Worm (Caenorhabditis elegans) whole organism, late embryonic: Measurements from ENCODE around the gene oig-2.
"Not testable (repeated sequence)": the region's sequence is repeated elsewhere in the genome, so short reads cannot be mapped to it uniquely, and the experiment has no call there.

Source experiments
- F13H6.1 ChIP-seq: sonication (generic microtip); optimal IDR thresholded peaks from 2 replicates; lab custom pipeline; 2016; ENCODE audit warnings: missing genetic modification characterization, missing compliant biosample characterization
- K02D7.2 ChIP-seq: sonication (generic microtip); optimal IDR thresholded peaks from 2 replicates; lab custom pipeline; 2017; ENCODE audit warnings: mild to moderate bottlenecking, missing genetic modification characterization, missing compliant biosample characterization
- T23F11.4 ChIP-seq: fragments of 200-800 bp; sonication (Bioruptor generic); optimal IDR thresholded peaks from 2 replicates; lab custom pipeline; 2018; ENCODE audit warnings: mild to moderate bottlenecking, missing genetic modification characterization, missing compliant biosample characterization
- Y22D7AL.16 ChIP-seq: sonication (generic microtip); optimal IDR thresholded peaks from 2 replicates; lab custom pipeline; 2016; ENCODE audit warnings: missing genetic modification characterization, missing compliant biosample characterization
- ceh-19 ChIP-seq: fragments of 200-800 bp; sonication (Bioruptor generic); optimal IDR thresholded peaks from 2 replicates; lab custom pipeline; 2018; ENCODE audit warnings: mild to moderate bottlenecking, missing genetic modification characterization, missing compliant biosample characterization
- ceh-22 ChIP-seq: sonication (generic microtip); optimal IDR thresholded peaks from 2 replicates; lab custom pipeline; 2017; ENCODE audit warnings: missing biosample characterization, missing genetic modification characterization
- ceh-34 ChIP-seq: sonication (generic microtip); optimal IDR thresholded peaks from 2 replicates; lab custom pipeline; 2016; ENCODE audit warnings: mild to moderate bottlenecking, missing genetic modification characterization, missing compliant biosample characterization
- ceh-48 ChIP-seq: sonication (generic microtip); optimal IDR thresholded peaks from 2 replicates; lab custom pipeline; 2016; ENCODE audit warnings: missing genetic modification characterization, inconsistent platforms, missing compliant biosample characterization
- dmd-4 ChIP-seq: sonication (generic microtip); optimal IDR thresholded peaks from 2 replicates; lab custom pipeline; 2016; ENCODE audit warnings: borderline replicate concordance, missing genetic modification characterization, missing compliant biosample characterization
- dve-1 ChIP-seq: sonication (generic microtip); optimal IDR thresholded peaks from 2 replicates; lab custom pipeline; 2017; ENCODE audit warnings: antibody characterized with exemption, mild to moderate bottlenecking, missing genetic modification characterization, missing compliant biosample characterization
- gmeb-2 ChIP-seq: sonication (generic microtip); optimal IDR thresholded peaks from 2 replicates; lab custom pipeline; 2016; ENCODE audit warnings: missing genetic modification characterization, inconsistent platforms, missing compliant biosample characterization
- hlh-6 ChIP-seq: sonication (generic microtip); optimal IDR thresholded peaks from 2 replicates; lab custom pipeline; 2016; ENCODE audit warnings: missing genotype, missing genetic modification characterization, missing compliant biosample characterization
- madf-2 ChIP-seq: sonication (generic microtip); optimal IDR thresholded peaks from 2 replicates; lab custom pipeline; 2017; ENCODE audit warnings: missing genetic modification characterization, missing compliant biosample characterization
- pat-9 ChIP-seq: fragments of 200-800 bp; sonication (Bioruptor generic); optimal IDR thresholded peaks from 2 replicates; lab custom pipeline; 2018; ENCODE audit warnings: mild to moderate bottlenecking, missing genetic modification characterization, moderate library complexity, missing compliant biosample characterization
- pha-4 ChIP-seq: fragments of 150-350 bp; optimal IDR thresholded peaks from 2 replicates; lab custom pipeline; 2018; ENCODE audit warnings: missing biosample characterization, missing genetic modification reagents, missing genetic modification characterization
- pros-1 ChIP-seq: fragments of 150-350 bp; optimal IDR thresholded peaks from 2 replicates; lab custom pipeline; 2014; ENCODE audit warnings: missing biosample characterization, missing genetic modification reagents, missing genetic modification characterization
- ref-2 ChIP-seq: sonication (generic microtip); optimal IDR thresholded peaks from 2 replicates; lab custom pipeline; 2016; ENCODE audit warnings: missing genetic modification characterization, missing compliant biosample characterization
- sox-2 ChIP-seq: fragments of 200-800 bp; sonication (Bioruptor generic); IDR thresholded peaks from 2 replicates; pipeline ENCODE4 v1.3.6; 2022; ENCODE audit warnings: missing genetic modification reagents, missing genetic modification characterization, missing compliant biosample characterization
- sox-4 ChIP-seq: sonication (generic microtip); optimal IDR thresholded peaks from 2 replicates; lab custom pipeline; 2017; ENCODE audit warnings: mild to moderate bottlenecking, missing genetic modification characterization, inconsistent platforms, missing compliant biosample characterization
- syd-9 ChIP-seq: sonication (generic microtip); optimal IDR thresholded peaks from 2 replicates; lab custom pipeline; 2016; ENCODE audit warnings: mild to moderate bottlenecking, missing genetic modification characterization, moderate library complexity, missing compliant biosample characterization
- tbx-2 ChIP-seq: sonication (generic microtip); optimal IDR thresholded peaks from 2 replicates; lab custom pipeline; 2016; ENCODE audit warnings: missing genetic modification characterization, missing compliant biosample characterization
- unc-42 ChIP-seq: sonication (generic microtip); optimal IDR thresholded peaks from 2 replicates; lab custom pipeline; 2016; ENCODE audit warnings: missing genotype, missing genetic modification characterization, missing compliant biosample characterization
- unc-55 ChIP-seq: sonication (generic microtip); optimal IDR thresholded peaks from 2 replicates; lab custom pipeline; 2017; ENCODE audit warnings: missing biosample characterization, missing genetic modification reagents, missing genetic modification characterization
- ztf-16 ChIP-seq: sonication (generic microtip); optimal IDR thresholded peaks from 2 replicates; lab custom pipeline; 2017; ENCODE audit warnings: missing genetic modification characterization, missing compliant biosample characterization

The oig-2 gene

ce11 chrII:13007717-13008461 is at the start of gene oig-2:
Gene oig-2, minus strand, starts transcription at chrII:13008164.
- TF ChIP-seq unc-55 (GFP tag; lab: Kevin White, UChicago): peak; percentile 4
- no peak for TF ChIP-seq F13H6.1 (tag; lab: Kevin White, UChicago)
- TF ChIP-seq hlh-6 (tag; lab: Kevin White, UChicago): no peak

DNA sequence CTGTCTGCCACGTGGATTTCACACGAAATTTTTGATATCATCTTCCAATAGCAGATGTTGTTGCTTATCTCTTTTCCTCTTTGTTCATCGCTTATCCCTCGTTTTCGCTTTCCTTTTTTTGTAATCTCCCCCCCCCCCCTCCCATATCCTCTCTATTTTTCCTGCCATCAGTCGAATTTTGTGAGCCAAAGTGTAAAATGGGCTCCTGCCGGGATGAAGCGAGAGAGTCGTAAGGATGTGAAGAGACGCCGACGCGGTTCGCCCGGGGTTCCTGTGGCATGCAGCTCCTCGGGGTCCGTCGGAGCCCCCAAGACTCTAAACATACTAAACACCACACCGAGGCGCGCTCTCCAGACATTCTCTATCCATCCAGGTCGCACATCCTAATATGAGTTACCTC is 48.6 kb upstream of the oig-2 start, which contains the start of gene zyx-1:
Gene zyx-1 (plus strand): TSS at position 331 of the 400 bp plus-strand sequence.
- TF ChIP-seq ceh-19 (GFP tag; lab: Kevin White, UChicago) (peak; percentile 24), unc-42 (tag; lab: Kevin White, UChicago) (no peak), pat-9 (peak; percentile 31)
- TF ChIP-seq, all 69 proteins: peak for 2

DNA sequence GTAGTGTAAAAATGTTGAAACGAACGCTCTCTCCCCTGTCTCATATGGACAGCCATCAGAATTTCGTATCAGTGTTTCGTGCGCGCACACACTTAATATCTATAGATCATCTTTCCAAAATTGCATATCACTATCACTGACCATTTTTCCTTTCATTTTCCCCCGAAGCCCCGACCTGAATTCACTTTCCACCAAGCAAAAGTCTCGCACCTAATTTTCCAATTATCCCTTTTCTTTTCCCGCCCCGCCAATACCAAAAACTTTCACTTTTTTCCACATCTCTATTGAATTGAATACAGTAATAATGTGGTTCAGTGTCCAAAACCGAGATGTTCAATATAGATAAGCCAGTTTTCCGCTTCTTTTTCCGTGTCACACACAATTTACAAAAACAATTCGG is 45.5 kb upstream of the oig-2 start:
- TF ChIP-seq pha-4: no peak
- TF ChIP-seq, all 69 proteins: peak for 0

- TF ChIP-seq dmd-4: no peak
- no peak for TF ChIP-seq ztf-16 (tag; lab: Kevin White, UChicago)
- TF ChIP-seq ceh-22 (tag; lab: Kevin White, UChicago): no peak
- no peak for TF ChIP-seq K02D7.2
- TF ChIP-seq unc-42 (tag; lab: Kevin White, UChicago): no peak
Observed at ce11 chrII:13050050-13050449, 42.1 kb upstream of the oig-2 start.

- not testable (repeated sequence) for TF ChIP-seq unc-42 (tag; lab: Kevin White, UChicago); syd-9 (tag; lab: Kevin White, UChicago); dve-1
Observed at ce11 chrII:13047609-13048008, 39.6 kb upstream of the oig-2 start, which contains the start of gene F42G4.2. Gene F42G4.2, plus strand, starts transcription at chrII:13047909.

DNA sequence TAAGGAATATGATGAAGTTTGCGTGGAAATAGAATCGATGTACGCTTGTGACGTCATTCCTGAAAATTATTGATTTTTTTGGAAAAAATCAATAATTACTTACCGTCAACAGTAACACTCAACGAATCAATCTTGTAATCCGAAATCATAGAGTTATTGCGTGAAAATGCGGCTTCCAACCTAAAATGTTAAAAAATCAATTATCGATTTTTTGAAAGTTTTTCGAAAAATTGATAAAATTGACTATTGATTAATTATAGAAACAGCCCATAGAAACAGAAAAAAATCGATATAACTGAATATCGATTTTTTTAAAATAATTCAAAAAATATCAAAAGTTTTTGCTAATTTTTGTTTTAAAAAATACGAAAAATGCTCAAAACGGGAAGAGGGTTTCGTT is 39.1 kb upstream of the oig-2 start, which contains the start of gene F42G4.7:
Gene F42G4.7 (minus strand): TSS at position 185 of the 400 bp plus-strand sequence.
- TF ChIP-seq madf-2; gmeb-2 (tag; lab: Kevin White, UChicago); tbx-2: not testable (repeated sequence)

- TF ChIP-seq pros-1 (tag; lab: Kevin White, UChicago); ceh-19 (GFP tag; lab: Kevin White, UChicago); Y22D7AL.16 (tag; lab: Kevin White, UChicago): not testable (repeated sequence)
- TF ChIP-seq, all 69 proteins: peak for 0; not testable (repeated sequence) for 69
Observed at ce11 chrII:13043433-13044054, 35.6 kb upstream of the oig-2 start, which contains the start of gene puf-6. Gene puf-6, minus strand, starts transcription at chrII:13043445.

ce11 chrII:13036717-13037116 is 28.8 kb upstream of the oig-2 start, which contains the start of gene F18A11.3:
Gene F18A11.3, minus strand, starts transcription at chrII:13036841.
- TF ChIP-seq sox-2 (no peak), ref-2 (peak; percentile 1), ceh-48 (tag; lab: Kevin White, UChicago) (peak; percentile 55)
- TF ChIP-seq, all 69 proteins: peak for 2

ce11 chrII:13031649-13032191 is 23.8 kb upstream of the oig-2 start, which contains the start of gene F18A11.2:
Gene F18A11.2, plus strand, starts transcription at chrII:13031699.
- not testable (repeated sequence) for TF ChIP-seq ceh-34 (tag; lab: Kevin White, UChicago); sox-4; T23F11.4 (GFP tag; lab: Kevin White, UChicago)
- TF ChIP-seq, all 69 proteins: peak for 0; not testable (repeated sequence) for 69
